Worm (Caenorhabditis elegans) whole organism, L4 larva: ENCODE results near the gene aptf-4.
A peak's percentile ranks its signal among the peaks of the same experiment; 100 is the strongest.

ENCODE experiments used
- T20F7.1 ChIP-seq: fragments of 200-800 bp; sonication (Bioruptor generic); optimal IDR thresholded peaks from 2 replicates; lab custom pipeline; 2018; ENCODE audit warnings: mild to moderate bottlenecking, missing genetic modification characterization, missing compliant biosample characterization
- T26A8.4 ChIP-seq: fragments of 200-800 bp; sonication (Bioruptor generic); IDR thresholded peaks from 2 replicates; pipeline ENCODE4 v1.3.6; 2022; ENCODE audit warnings: missing genetic modification characterization, missing compliant biosample characterization
- Y105C5A.15 ChIP-seq: fragments of 200-800 bp; sonication (Bioruptor generic); IDR thresholded peaks from 2 replicates; pipeline ENCODE4 v1.3.6; 2022; ENCODE audit warnings: missing genetic modification characterization, missing compliant biosample characterization
- Y75B8A.6 ChIP-seq: fragments of 200-800 bp; sonication (Bioruptor generic); IDR thresholded peaks from 2 replicates; pipeline ENCODE4 v1.3.6; 2022; ENCODE audit warnings: missing genetic modification reagents, missing genetic modification characterization, missing compliant biosample characterization
- aha-1 ChIP-seq: fragments of 150-350 bp; peaks from one replicate; lab custom pipeline; 2014; ENCODE audit warnings: missing biosample characterization, missing genetic modification characterization
- arid-1 ChIP-seq: fragments of 200-800 bp; sonication (Bioruptor generic); conservative IDR thresholded peaks from 2 replicates; pipeline ENCODE4 v1.3.6; 2022; ENCODE audit warnings: missing genetic modification reagents, missing genetic modification characterization, missing compliant biosample characterization
- ceh-20 ChIP-seq: fragments of 200-800 bp; sonication (Bioruptor generic); IDR thresholded peaks from 2 replicates; pipeline ENCODE4 v1.3.6; 2022; ENCODE audit warnings: missing genetic modification reagents, missing genetic modification characterization, missing compliant biosample characterization
- ceh-28 ChIP-seq: fragments of 150-350 bp; optimal IDR thresholded peaks from 2 replicates; lab custom pipeline; 2014; ENCODE audit warnings: missing biosample characterization, missing genetic modification reagents, missing genetic modification characterization
- ces-1 ChIP-seq: fragments of 150-350 bp; sonication (generic microtip); optimal IDR thresholded peaks from 4 replicates; lab custom pipeline; 2014; ENCODE audit warnings: missing biosample characterization, missing genetic modification reagents, missing genetic modification characterization
- cey-2 ChIP-seq: sonication (generic microtip); optimal IDR thresholded peaks from 3 replicates; lab custom pipeline; 2017; ENCODE audit warnings: missing genetic modification characterization, mild to moderate bottlenecking, missing compliant biosample characterization, antibody characterized with exemption, borderline replicate concordance; ENCODE audit not compliant: insufficient read depth
- ctbp-1 ChIP-seq: fragments of 200-800 bp; sonication (Bioruptor generic); IDR thresholded peaks from 2 replicates; pipeline ENCODE4 v1.3.6; 2022; ENCODE audit warnings: missing genetic modification reagents, missing genetic modification characterization, missing compliant biosample characterization
- daf-12 ChIP-seq: fragments of 150-350 bp; optimal IDR thresholded peaks from 2 replicates; lab custom pipeline; 2014; ENCODE audit warnings: missing biosample characterization, missing genetic modification reagents, missing genetic modification characterization
- daf-19 ChIP-seq: fragments of 200-800 bp; sonication (Bioruptor generic); conservative IDR thresholded peaks from 2 replicates; pipeline ENCODE4 v1.3.6; 2022; ENCODE audit warnings: missing genetic modification characterization, missing compliant biosample characterization
- dmd-8 ChIP-seq: fragments of 200-800 bp; sonication (Bioruptor generic); IDR thresholded peaks from 2 replicates; pipeline ENCODE4 v1.3.6; 2022; ENCODE audit warnings: missing genetic modification characterization, missing compliant biosample characterization
- duxl-1 ChIP-seq: sonication (generic microtip); optimal IDR thresholded peaks from 2 replicates; lab custom pipeline; 2016; ENCODE audit warnings: mild to moderate bottlenecking, missing genetic modification characterization, moderate library complexity, missing compliant biosample characterization; ENCODE audit not compliant: poor library complexity
- egl-27 ChIP-seq: sonication (generic microtip); optimal IDR thresholded peaks from 3 replicates; lab custom pipeline; 2017; ENCODE audit warnings: missing biosample characterization, missing genetic modification reagents, missing genetic modification characterization
- fkh-10 ChIP-seq: fragments of 150-350 bp; optimal IDR thresholded peaks from 2 replicates; lab custom pipeline; 2014; ENCODE audit warnings: missing biosample characterization, missing genetic modification reagents, missing genetic modification characterization
- fos-1 ChIP-seq: fragments of 150-350 bp; optimal IDR thresholded peaks from 2 replicates; lab custom pipeline; 2014; ENCODE audit warnings: missing biosample characterization, missing genetic modification characterization
- gei-8 ChIP-seq: fragments of 200-800 bp; sonication (Bioruptor generic); optimal IDR thresholded peaks from 2 replicates; lab custom pipeline; 2018; ENCODE audit warnings: mild to moderate bottlenecking, missing genetic modification characterization, missing compliant biosample characterization
- hmg-1.1 ChIP-seq: fragments of 200-800 bp; sonication (Bioruptor generic); IDR thresholded peaks from 2 replicates; pipeline ENCODE4 v1.3.6; 2022; ENCODE audit warnings: missing genetic modification reagents, missing genetic modification characterization, missing compliant biosample characterization
- lin-13 ChIP-seq: fragments of 150-350 bp; optimal IDR thresholded peaks from 2 replicates; lab custom pipeline; 2014; ENCODE audit warnings: missing biosample characterization, missing genetic modification reagents, missing genetic modification characterization
- lsy-2 ChIP-seq, 2 experiments: fragments of 150-350 bp in 1 of 2; sonication (generic microtip) in 1 of 2; optimal IDR thresholded peaks; 2 replicates each; lab custom pipeline; 2014 to 2017; ENCODE audit warnings: missing biosample characterization in 2 of 2, missing genetic modification characterization in 2 of 2
- madf-9 ChIP-seq: fragments of 200-800 bp; sonication (Bioruptor generic); conservative IDR thresholded peaks from 2 replicates; pipeline ENCODE4 v1.3.6; 2022; ENCODE audit warnings: missing genetic modification reagents, missing genetic modification characterization, missing compliant biosample characterization
- mep-1 ChIP-seq: fragments of 150-350 bp; sonication (generic microtip); optimal IDR thresholded peaks from 3 replicates; lab custom pipeline; 2014; ENCODE audit warnings: missing biosample characterization, missing genetic modification characterization
- mes-2 ChIP-seq: sonication (generic microtip); optimal IDR thresholded peaks from 2 replicates; lab custom pipeline; 2016; ENCODE audit warnings: missing genotype, mild to moderate bottlenecking, missing genetic modification characterization, missing compliant biosample characterization; ENCODE audit not compliant: poor library complexity, severe bottlenecking
- mxl-2 ChIP-seq: fragments of 200-800 bp; sonication (Bioruptor generic); conservative IDR thresholded peaks from 2 replicates; pipeline ENCODE4 v1.3.6; 2022; ENCODE audit warnings: missing genetic modification reagents, missing genetic modification characterization, missing compliant biosample characterization
- nhr-10 ChIP-seq: fragments of 150-350 bp; optimal IDR thresholded peaks from 2 replicates; lab custom pipeline; 2014; ENCODE audit warnings: missing biosample characterization, missing genetic modification characterization
- nhr-11 ChIP-seq: fragments of 150-350 bp; optimal IDR thresholded peaks from 2 replicates; lab custom pipeline; 2014; ENCODE audit warnings: missing biosample characterization, missing genetic modification characterization
- nhr-111 ChIP-seq: fragments of 200-800 bp; sonication (Bioruptor generic); optimal IDR thresholded peaks from 2 replicates; lab custom pipeline; 2018; ENCODE audit warnings: mild to moderate bottlenecking, missing genetic modification characterization, missing compliant biosample characterization
- nhr-25 ChIP-seq: sonication (generic microtip); optimal IDR thresholded peaks from 2 replicates; lab custom pipeline; 2017; ENCODE audit warnings: missing genetic modification characterization, mild to moderate bottlenecking, missing compliant biosample characterization, antibody characterized with exemption, moderate library complexity, borderline replicate concordance; ENCODE audit not compliant: insufficient read depth
- nhr-28 ChIP-seq: fragments of 150-350 bp; optimal IDR thresholded peaks from 2 replicates; lab custom pipeline; 2014; ENCODE audit warnings: missing biosample characterization, missing genetic modification characterization
- nhr-76 ChIP-seq: fragments of 150-350 bp; optimal IDR thresholded peaks from 2 replicates; lab custom pipeline; 2014; ENCODE audit warnings: missing biosample characterization, missing genetic modification characterization
- nhr-77 ChIP-seq: fragments of 150-350 bp; optimal IDR thresholded peaks from 2 replicates; lab custom pipeline; 2014; ENCODE audit warnings: missing biosample characterization, missing genetic modification characterization
- pha-4 ChIP-seq, 2 experiments: fragments of 150-350 bp in 1 of 2; fragments of 200-800 bp in 1 of 2; sonication (Bioruptor generic) in 1 of 2; IDR thresholded peaks in 1 of 2; optimal IDR thresholded peaks in 1 of 2; 2 replicates each; pipeline versions ENCODE4 v1.3.6 to Lab custom; 2014 to 2022; ENCODE audit warnings: missing genetic modification characterization in 2 of 2, missing genetic modification reagents in 2 of 2, missing biosample characterization in 1 of 2, missing compliant biosample characterization in 1 of 2
- php-3 ChIP-seq: fragments of 200-800 bp; sonication (Bioruptor generic); IDR thresholded peaks from 2 replicates; pipeline ENCODE4 v1.3.6; 2022; ENCODE audit warnings: missing genetic modification reagents, missing genetic modification characterization, missing compliant biosample characterization
- rbr-2 ChIP-seq: sonication (generic microtip); optimal IDR thresholded peaks from 2 replicates; lab custom pipeline; 2016; ENCODE audit warnings: missing genotype, missing genetic modification characterization, missing compliant biosample characterization
- skn-1 ChIP-seq: fragments of 150-350 bp; optimal IDR thresholded peaks from 2 replicates; lab custom pipeline; 2014; ENCODE audit warnings: missing biosample characterization, missing genetic modification characterization
- snpc-1.2 ChIP-seq: fragments of 200-800 bp; sonication (Bioruptor generic); IDR thresholded peaks from 2 replicates; pipeline ENCODE4 v1.3.6; 2022; ENCODE audit warnings: missing genetic modification reagents, missing genetic modification characterization, missing compliant biosample characterization
- spr-3 ChIP-seq: fragments of 200-800 bp; sonication (Bioruptor generic); optimal IDR thresholded peaks from 2 replicates; lab custom pipeline; 2018; ENCODE audit warnings: mild to moderate bottlenecking, missing genetic modification characterization, missing compliant biosample characterization
- vab-7 ChIP-seq: fragments of 200-800 bp; sonication (Bioruptor generic); IDR thresholded peaks from 2 replicates; pipeline ENCODE4 v1.3.6; 2022; ENCODE audit warnings: missing genetic modification reagents, missing genetic modification characterization, missing compliant biosample characterization
- zip-11 ChIP-seq: fragments of 200-800 bp; sonication (Bioruptor generic); IDR thresholded peaks from 2 replicates; pipeline ENCODE4 v1.3.6; 2022; ENCODE audit warnings: missing genetic modification characterization, missing compliant biosample characterization

aptf-4 gene

ce11 chrII:8546975-8547374 lies 43.8 kb upstream of the aptf-4 start (continued):
- peak; percentile 54 for TF ChIP-seq nhr-28 (tag; lab: Kevin White, UChicago)
- TF ChIP-seq fos-1 (tag; lab: Kevin White, UChicago): no peak
- no peak for TF ChIP-seq ceh-28
- TF ChIP-seq mxl-2 (GFP tag; lab: Robert Waterston, UW): 0 out of 2 replicates have a peak, but pooled peaks have one; percentile 65
- TF ChIP-seq gei-8 (GFP tag; lab: Kevin White, UChicago): peak; percentile 84
- peak; percentile 91 for TF ChIP-seq arid-1
- no peak for TF ChIP-seq skn-1
- peak; percentile 81 for TF ChIP-seq duxl-1 (tag; lab: Kevin White, UChicago)
- peak; percentile 13 for TF ChIP-seq nhr-77 (tag; lab: Kevin White, UChicago)
- TF ChIP-seq spr-3 (GFP tag; lab: Kevin White, UChicago): peak; percentile 79
- peak; percentile 61; the same call in 1 of the 2 replicates for TF ChIP-seq Y75B8A.6
- TF ChIP-seq aha-1 (tag; lab: Kevin White, UChicago): peak; percentile 95
- TF ChIP-seq nhr-76 (tag; lab: Kevin White, UChicago): no peak
- peak; percentile 95 for TF ChIP-seq pha-4 (GFP tag; IDR thresholded peaks at IDR 0.05; lab: Robert Waterston, UW)
- TF ChIP-seq pha-4 (tag; optimal IDR thresholded peaks at IDR 0.05; lab: Kevin White, UChicago): no peak

ce11 chrII:8551100-8551499 lies 39.7 kb upstream of the aptf-4 start:
- no peak for TF ChIP-seq duxl-1 (tag; lab: Kevin White, UChicago)
- TF ChIP-seq madf-9 (GFP tag; lab: Robert Waterston, UW): no peak
- no peak for TF ChIP-seq hmg-1.1 (GFP tag; lab: Robert Waterston, UW)
- no peak for TF ChIP-seq T20F7.1 (GFP tag; lab: Kevin White, UChicago)
- TF ChIP-seq mes-2 (tag; lab: Kevin White, UChicago): no peak
- TF ChIP-seq dmd-8 (GFP tag; lab: Robert Waterston, UW): no peak
- no peak for TF ChIP-seq snpc-1.2
- peak; percentile 56 for TF ChIP-seq fkh-10
- peak; percentile 20 for TF ChIP-seq ces-1 (GFP tag; lab: Kevin White, UChicago)
- TF ChIP-seq cey-2: no peak
- TF ChIP-seq mxl-2 (GFP tag; lab: Robert Waterston, UW): no peak

- TF ChIP-seq nhr-10 (tag; lab: Kevin White, UChicago) (no peak), egl-27 (no peak), nhr-25 (tag; lab: Kevin White, UChicago) (no peak), mes-2 (tag; lab: Kevin White, UChicago) (no peak)
These were observed 36.2 kb upstream of the aptf-4 start for ce11 chrII:8554568-8554967.

ce11 chrII:8556166-8556565 lies 34.6 kb upstream of the aptf-4 start, which contains the start of gene glb-27:
TSS of gene glb-27 (minus strand) at chrII:8556266.
- TF ChIP-seq gei-8 (GFP tag; lab: Kevin White, UChicago) (no peak), zip-11 (GFP tag; lab: Robert Waterston, UW) (no peak), nhr-28 (tag; lab: Kevin White, UChicago) (no peak), Y105C5A.15 (GFP tag; lab: Robert Waterston, UW) (no peak), vab-7 (no peak), ctbp-1 (no peak), nhr-11 (tag; lab: Kevin White, UChicago) (no peak), daf-12 (tag; lab: Kevin White, UChicago) (no peak), rbr-2 (tag; lab: Kevin White, UChicago) (no peak), php-3 (GFP tag; lab: Robert Waterston, UW) (no peak), ceh-20 (GFP tag; lab: Robert Waterston, UW) (no peak), lin-13 (no peak), hmg-1.1 (GFP tag; lab: Robert Waterston, UW) (no peak), daf-19 (no peak), nhr-111 (GFP tag; lab: Kevin White, UChicago) (no peak), mep-1 (tag; lab: Kevin White, UChicago) (no peak), T26A8.4 (GFP tag; lab: Robert Waterston, UW) (no peak), lsy-2 (tag; optimal IDR thresholded peaks at IDR 0.05; lab: Kevin White, UChicago) (no peak)
